Worm (Caenorhabditis elegans) whole organism, young adult: Measurements from ENCODE around the gene srd-17.

Experiments used
- B0019.2 ChIP-seq: fragments of 200-800 bp; sonication (Bioruptor generic); conservative IDR thresholded peaks from 2 replicates; pipeline ENCODE4 v1.3.6; 2022; ENCODE audit warnings: missing genetic modification reagents, missing genetic modification characterization, missing compliant biosample characterization
- B0336.3 ChIP-seq: fragments of 200-800 bp; sonication (Bioruptor generic); IDR thresholded peaks from 2 replicates; pipeline ENCODE4 v1.3.6; 2022; ENCODE audit warnings: missing genetic modification characterization, missing compliant biosample characterization
- F10E7.11 ChIP-seq: sonication (generic microtip); optimal IDR thresholded peaks from 2 replicates; lab custom pipeline; 2017; ENCODE audit warnings: mild to moderate bottlenecking, missing genetic modification characterization, moderate library complexity, missing compliant biosample characterization
- K11D2.4 ChIP-seq: fragments of 200-800 bp; sonication (Bioruptor generic); IDR thresholded peaks from 2 replicates; pipeline ENCODE4 v1.3.6; 2022; ENCODE audit warnings: missing genetic modification reagents, missing genetic modification characterization, missing compliant biosample characterization
- T07F8.4 ChIP-seq: sonication (generic microtip); optimal IDR thresholded peaks from 2 replicates; lab custom pipeline; 2016; ENCODE audit warnings: mild to moderate bottlenecking, missing genetic modification characterization, moderate library complexity, missing compliant biosample characterization
- Y53F4B.3 ChIP-seq: fragments of 200-800 bp; sonication (Bioruptor generic); IDR thresholded peaks from 2 replicates; pipeline ENCODE4 v1.3.6; 2022; ENCODE audit warnings: missing genetic modification reagents, missing genetic modification characterization, missing compliant biosample characterization
- Y67H2A.10 ChIP-seq: fragments of 200-800 bp; sonication (Bioruptor generic); conservative IDR thresholded peaks from 2 replicates; pipeline ENCODE4 v1.3.6; 2022; ENCODE audit warnings: missing genetic modification reagents, missing genetic modification characterization, missing compliant biosample characterization
- Y79H2A.3 ChIP-seq: fragments of 200-800 bp; sonication (Bioruptor generic); conservative IDR thresholded peaks from 2 replicates; pipeline ENCODE4 v1.3.6; 2022; ENCODE audit warnings: missing genetic modification reagents, missing genetic modification characterization, missing compliant biosample characterization
- athp-1 ChIP-seq: sonication (generic microtip); optimal IDR thresholded peaks from 2 replicates; lab custom pipeline; 2017; ENCODE audit warnings: mild to moderate bottlenecking, missing genetic modification characterization, missing compliant biosample characterization
- attf-3 ChIP-seq: fragments of 200-800 bp; sonication (Bioruptor generic); conservative IDR thresholded peaks from 2 replicates; pipeline ENCODE4 v1.3.6; 2022; ENCODE audit warnings: missing genetic modification reagents, missing genetic modification characterization, missing compliant biosample characterization
- attf-5 ChIP-seq: fragments of 200-800 bp; sonication (Bioruptor generic); optimal IDR thresholded peaks from 2 replicates; lab custom pipeline; 2018; ENCODE audit warnings: mild to moderate bottlenecking, missing genetic modification characterization, missing compliant biosample characterization
- chd-7 ChIP-seq: sonication (generic microtip); optimal IDR thresholded peaks from 2 replicates; lab custom pipeline; 2016; ENCODE audit warnings: mild to moderate bottlenecking, missing genetic modification characterization, moderate library complexity, missing compliant biosample characterization
- die-1 ChIP-seq: sonication (generic microtip); optimal IDR thresholded peaks from 2 replicates; lab custom pipeline; 2016; ENCODE audit warnings: missing genotype, mild to moderate bottlenecking, missing genetic modification characterization, missing compliant biosample characterization
- egrh-3 ChIP-seq: fragments of 200-800 bp; sonication (Bioruptor generic); IDR thresholded peaks from 2 replicates; pipeline ENCODE4 v1.3.6; 2022; ENCODE audit warnings: missing genetic modification reagents, missing genetic modification characterization, missing compliant biosample characterization
- him-1 ChIP-seq: sonication (generic microtip); optimal IDR thresholded peaks from 2 replicates; lab custom pipeline; 2016; ENCODE audit warnings: missing genotype, missing genetic modification reagents, missing genetic modification characterization, missing compliant biosample characterization
- hmg-20 ChIP-seq: fragments of 200-800 bp; sonication (Bioruptor generic); IDR thresholded peaks from 2 replicates; pipeline ENCODE4 v1.3.6; 2022; ENCODE audit warnings: missing genetic modification reagents, missing genetic modification characterization, missing compliant biosample characterization
- hrde-1 ChIP-seq: sonication (generic microtip); optimal IDR thresholded peaks from 2 replicates; lab custom pipeline; 2016; ENCODE audit warnings: missing genetic modification characterization, mild to moderate bottlenecking, missing compliant biosample characterization, moderate library complexity, missing genotype, missing genetic modification reagents, borderline replicate concordance
- lin-26 ChIP-seq: fragments of 200-800 bp; sonication (Bioruptor generic); IDR thresholded peaks from 2 replicates; pipeline ENCODE4 v1.3.6; 2022; ENCODE audit warnings: missing genetic modification reagents, missing genetic modification characterization, missing compliant biosample characterization
- lin-35 ChIP-seq, 3 experiments: fragments of 150-350 bp in 2 of 3; sonication (generic microtip) in 1 of 3; optimal IDR thresholded peaks; 2 replicates each; lab custom pipeline; 2014 to 2018; ENCODE audit warnings: missing biosample characterization in 3 of 3, missing genetic modification characterization in 3 of 3, missing genetic modification reagents in 3 of 3
- lin-54 ChIP-seq: fragments of 200-800 bp; sonication (Bioruptor generic); optimal IDR thresholded peaks from 2 replicates; lab custom pipeline; 2018; ENCODE audit warnings: mild to moderate bottlenecking, missing genetic modification characterization, missing compliant biosample characterization
- lir-1 ChIP-seq: fragments of 200-800 bp; sonication (Bioruptor generic); conservative IDR thresholded peaks from 2 replicates; pipeline ENCODE4 v1.3.6; 2022; ENCODE audit warnings: missing genetic modification reagents, missing genetic modification characterization, missing compliant biosample characterization
- lsl-1 ChIP-seq: fragments of 200-800 bp; sonication (Bioruptor generic); optimal IDR thresholded peaks from 2 replicates; lab custom pipeline; 2018; ENCODE audit warnings: mild to moderate bottlenecking, missing genetic modification characterization, moderate library complexity, missing compliant biosample characterization
- madf-6 ChIP-seq: fragments of 200-800 bp; sonication (Bioruptor generic); IDR thresholded peaks from 2 replicates; pipeline ENCODE4 v1.3.6; 2022; ENCODE audit warnings: missing genetic modification reagents, missing genetic modification characterization, missing compliant biosample characterization
- madf-8 ChIP-seq: fragments of 200-800 bp; sonication (Bioruptor generic); conservative IDR thresholded peaks from 2 replicates; pipeline ENCODE4 v1.3.6; 2022; ENCODE audit warnings: missing genetic modification reagents, missing genetic modification characterization, missing compliant biosample characterization
- mes-4 ChIP-seq: sonication (generic microtip); optimal IDR thresholded peaks from 2 replicates; lab custom pipeline; 2016; ENCODE audit warnings: missing genotype, missing genetic modification characterization, missing compliant biosample characterization
- nfya-1 ChIP-seq: sonication (generic microtip); optimal IDR thresholded peaks from 2 replicates; lab custom pipeline; 2017; ENCODE audit warnings: antibody characterized with exemption, missing compliant biosample characterization, missing genetic modification characterization, borderline replicate concordance; ENCODE audit not compliant: insufficient read depth
- nhr-120 ChIP-seq: fragments of 200-800 bp; sonication (Bioruptor generic); IDR thresholded peaks from 2 replicates; pipeline ENCODE4 v1.3.6; 2022; ENCODE audit warnings: missing genetic modification characterization, missing compliant biosample characterization
- nhr-179 ChIP-seq: sonication (generic microtip); optimal IDR thresholded peaks from 2 replicates; lab custom pipeline; 2016; ENCODE audit warnings: mild to moderate bottlenecking, missing genetic modification characterization, missing compliant biosample characterization
- nhr-27 ChIP-seq: fragments of 200-800 bp; sonication (Bioruptor generic); optimal IDR thresholded peaks from 2 replicates; lab custom pipeline; 2018; ENCODE audit warnings: mild to moderate bottlenecking, missing genetic modification characterization, moderate library complexity, missing compliant biosample characterization
- pbrm-1 ChIP-seq: fragments of 200-800 bp; sonication (Bioruptor generic); IDR thresholded peaks from 2 replicates; pipeline ENCODE4 v1.3.6; 2022; ENCODE audit warnings: missing genetic modification reagents, missing genetic modification characterization, missing compliant biosample characterization
- pha-4 ChIP-seq: fragments of 150-350 bp; sonication (generic microtip); optimal IDR thresholded peaks from 2 replicates; lab custom pipeline; 2014; ENCODE audit warnings: missing biosample characterization, missing genetic modification reagents, missing genetic modification characterization
- rec-8 ChIP-seq, 2 experiments: sonication (generic microtip); optimal IDR thresholded peaks; 2 replicates each; lab custom pipeline; 2016; ENCODE audit warnings: mild to moderate bottlenecking in 2 of 2, missing genetic modification characterization in 2 of 2, missing genetic modification reagents in 2 of 2, missing genotype in 2 of 2, missing biosample characterization in 1 of 2, missing compliant biosample characterization in 1 of 2, moderate library complexity in 1 of 2
- repo-1 ChIP-seq: sonication (generic microtip); optimal IDR thresholded peaks from 2 replicates; lab custom pipeline; 2017; ENCODE audit warnings: mild to moderate bottlenecking, missing genetic modification characterization, missing compliant biosample characterization
- rpc-1 ChIP-seq, 2 experiments: fragments of 150-350 bp in 1 of 2; sonication (generic microtip) in 1 of 2; optimal IDR thresholded peaks; 2 replicates each; lab custom pipeline; 2014 to 2018; ENCODE audit warnings: missing biosample characterization in 1 of 2, missing genetic modification characterization in 1 of 2, missing genetic modification reagents in 1 of 2, missing genotype in 1 of 2
- sea-2 ChIP-seq: fragments of 200-800 bp; sonication (Bioruptor generic); IDR thresholded peaks from 2 replicates; pipeline ENCODE4 v1.3.6; 2022; ENCODE audit warnings: missing genetic modification characterization, missing compliant biosample characterization
- snpc-1.3 ChIP-seq: sonication (generic microtip); optimal IDR thresholded peaks from 2 replicates; lab custom pipeline; 2017; ENCODE audit warnings: missing genetic modification characterization, mild to moderate bottlenecking, missing compliant biosample characterization, antibody characterized with exemption, moderate library complexity, missing genotype, missing genetic modification reagents; ENCODE audit not compliant: insufficient read depth
- snpc-3.4 ChIP-seq: sonication (generic microtip); optimal IDR thresholded peaks from 2 replicates; lab custom pipeline; 2017; ENCODE audit warnings: missing genetic modification characterization, mild to moderate bottlenecking, missing compliant biosample characterization, antibody characterized with exemption, moderate library complexity, missing genotype, missing genetic modification reagents
- snpc-4 ChIP-seq, 5 experiments: fragments of 150-350 bp in 1 of 5; sonication (generic microtip) in 4 of 5; optimal IDR thresholded peaks; 2 replicates each; lab custom pipeline; 2014 to 2018; ENCODE audit warnings: missing genetic modification characterization in 5 of 5, missing biosample characterization in 3 of 5, antibody characterized with exemption in 2 of 5, mild to moderate bottlenecking in 2 of 5, missing compliant biosample characterization in 2 of 5, missing genotype in 2 of 5, moderate library complexity in 2 of 5, missing genetic modification reagents in 1 of 5
- tlf-1 ChIP-seq: fragments of 200-800 bp; sonication (Bioruptor generic); optimal IDR thresholded peaks from 2 replicates; lab custom pipeline; 2018; ENCODE audit warnings: mild to moderate bottlenecking, missing genetic modification characterization, missing compliant biosample characterization
- unc-130 ChIP-seq: sonication (generic microtip); optimal IDR thresholded peaks from 2 replicates; lab custom pipeline; 2016; ENCODE audit warnings: missing genetic modification reagents, missing genetic modification characterization, missing compliant biosample characterization
- xnd-1 ChIP-seq: sonication (generic microtip); optimal IDR thresholded peaks from 2 replicates; lab custom pipeline; 2016; ENCODE audit warnings: missing genotype, missing genetic modification reagents, missing genetic modification characterization, missing compliant biosample characterization
- zfh-2 ChIP-seq: fragments of 200-800 bp; sonication (Bioruptor generic); conservative IDR thresholded peaks from 2 replicates; pipeline ENCODE4 v1.3.6; 2022; ENCODE audit warnings: missing genetic modification reagents, missing genetic modification characterization, missing compliant biosample characterization
- zim-3 ChIP-seq: sonication (generic microtip); optimal IDR thresholded peaks from 2 replicates; lab custom pipeline; 2017; ENCODE audit warnings: mild to moderate bottlenecking, missing genetic modification characterization, moderate library complexity, missing compliant biosample characterization

Gene srd-17

DNA sequence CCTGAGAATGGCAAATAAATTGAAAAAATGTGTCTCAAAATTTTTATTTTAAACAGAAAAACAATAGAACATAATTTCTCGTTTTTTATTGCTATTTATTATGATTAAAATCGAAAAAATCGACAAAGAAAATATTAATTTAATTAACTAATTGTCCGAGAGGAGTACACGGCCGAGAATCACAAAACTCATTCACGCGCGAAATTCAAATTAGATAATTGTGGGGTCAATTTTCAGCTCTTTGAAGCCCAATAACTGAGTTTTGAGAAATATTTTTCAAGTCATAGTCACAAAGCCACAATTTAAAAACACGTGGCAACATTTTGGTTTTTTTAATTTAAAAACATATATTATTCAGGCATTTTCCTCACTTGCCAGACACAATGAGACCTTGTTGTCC lies 23.4 kb downstream of the srd-17 start (continued):
- TF ChIP-seq Y53F4B.3 (no peak), attf-3 (GFP tag; lab: Robert Waterston, UW) (0 out of 2 replicates have a peak, but pooled peaks have one; percentile 13), chd-7 (no peak), attf-5 (no peak), pha-4 (tag; lab: Kevin White, UChicago) (no peak), lin-26 (GFP tag; lab: Robert Waterston, UW) (no peak), rpc-1 (optimal IDR thresholded peaks at IDR 0.05; lab: Kevin White, UChicago) (no peak), rpc-1 (tag; optimal IDR thresholded peaks at IDR 0.05; lab: Kevin White, UChicago) (no peak), snpc-4 (GFP tag; optimal IDR thresholded peaks at IDR 0.05; lab: Kevin White, UChicago) (no peak), snpc-4 (tag; optimal IDR thresholded peaks at IDR 0.05; lab: Kevin White, UChicago) (no peak), xnd-1 (tag; lab: Kevin White, UChicago) (peak; percentile 35), lir-1 (no peak), mes-4 (tag; lab: Kevin White, UChicago) (no peak), B0336.3 (no peak), B0019.2 (GFP tag; lab: Robert Waterston, UW) (no peak), snpc-3.4 (tag; lab: Kevin White, UChicago) (no peak), lin-35 (GFP tag; optimal IDR thresholded peaks at IDR 0.05; lab: Kevin White, UChicago) (peak in 2 of 3 experiments; percentile 5 to 67), snpc-1.3 (tag; lab: Kevin White, UChicago) (no peak), lsl-1 (GFP tag; lab: Kevin White, UChicago) (peak; percentile 20), sea-2 (GFP tag; lab: Robert Waterston, UW) (no peak), zfh-2 (no peak), hrde-1 (tag; lab: Kevin White, UChicago) (no peak), unc-130 (peak; percentile 5), athp-1 (no peak), die-1 (tag; lab: Kevin White, UChicago) (no peak), Y79H2A.3 (no peak), T07F8.4 (tag; lab: Kevin White, UChicago) (no peak), hmg-20 (GFP tag; lab: Robert Waterston, UW) (no peak), repo-1 (no peak), nfya-1 (tag; lab: Kevin White, UChicago) (no peak), nhr-27 (tag; lab: Kevin White, UChicago) (no peak), lin-54 (GFP tag; lab: Kevin White, UChicago) (peak; percentile 83), pbrm-1 (GFP tag; lab: Robert Waterston, UW) (no peak), egrh-3 (no peak), Y67H2A.10 (no peak), him-1 (no peak), madf-6 (GFP tag; lab: Robert Waterston, UW) (no peak), madf-8 (GFP tag; lab: Robert Waterston, UW) (peak; percentile 41; the same call in 1 of the 2 replicates), F10E7.11 (no peak), rec-8 (tag; optimal IDR thresholded peaks at IDR 0.05; lab: Kevin White, UChicago) (no peak), zim-3 (tag; lab: Kevin White, UChicago) (no peak), tlf-1 (GFP tag; lab: Kevin White, UChicago) (no peak), K11D2.4 (no peak), nhr-120 (GFP tag; lab: Robert Waterston, UW) (no peak), nhr-179 (tag; lab: Kevin White, UChicago) (no peak)
